Fruit fly (Drosophila melanogaster): ENCODE data around the gene Ype.

Gene Ype

dm6 chrX:13384583-13385342, 2.5 kb downstream of the Ype start, which contains the start of the genes Rbp1-like and Tim9a:
TSS of gene Rbp1-like (minus strand) at chrX:13384877.
TSS of gene Tim9a (plus strand) at chrX:13385210.
- TF ChIP-seq jim (GFP tag; optimal IDR thresholded peaks at IDR 0.05) (no peak), dmrt93B (GFP tag; optimal IDR thresholded peaks at IDR 0.05) (peak; percentile 49), lola (GFP tag; optimal IDR thresholded peaks at IDR 0.05) (no peak), psq (GFP tag; optimal IDR thresholded peaks at IDR 0.05) (peak; percentile 45), sage (GFP tag; optimal IDR thresholded peaks at IDR 0.05) (peak; percentile 57), GATAd (GFP tag; optimal IDR thresholded peaks at IDR 0.05) (no peak), Dif (GFP tag; optimal IDR thresholded peaks at IDR 0.05; ENCODE audit: partially characterized antibody) (no peak), sv (GFP tag; optimal IDR thresholded peaks at IDR 0.05) (peak; percentile 42), Vsx2 (GFP tag; optimal IDR thresholded peaks at IDR 0.05; ENCODE audit: partially characterized antibody) (no peak), N (GFP tag; optimal IDR thresholded peaks at IDR 0.05) (no peak), tai (GFP tag; optimal IDR thresholded peaks at IDR 0.05) (peak; percentile 47), woc (GFP tag; optimal IDR thresholded peaks at IDR 0.05) (peak; percentile 39), pan (optimal IDR thresholded peaks at IDR 0.05) (no peak), fru (GFP tag; optimal IDR thresholded peaks at IDR 0.05) (peak; percentile 38), HLH106 (tag; optimal IDR thresholded peaks at IDR 0.05) (peak; percentile 59), rgr (GFP tag; optimal IDR thresholded peaks at IDR 0.05) (peak; percentile 62), Jra (GFP tag; optimal IDR thresholded peaks at IDR 0.05) (peak; percentile 69), Mio (GFP tag; optimal IDR thresholded peaks at IDR 0.05) (no peak), Hr78 (GFP tag; optimal IDR thresholded peaks at IDR 0.05) (no peak), CG32264 (GFP tag; optimal IDR thresholded peaks at IDR 0.05) (no peak), br (GFP tag; optimal IDR thresholded peaks at IDR 0.05) (peak; percentile 7), OdsH (GFP tag; optimal IDR thresholded peaks at IDR 0.05) (peak; percentile 35), Hnf4 (GFP tag; optimal IDR thresholded peaks at IDR 0.05) (peak; percentile 68), h (GFP tag; optimal IDR thresholded peaks at IDR 0.05) (peak; percentile 63), Myc (optimal IDR thresholded peaks at IDR 0.05) (peak; percentile 26), dl (GFP tag; optimal IDR thresholded peaks at IDR 0.05; ENCODE audit: insufficient read depth in 1 of 2, partially characterized antibody in 2 of 2) (no peak), Sp1 (GFP tag; optimal IDR thresholded peaks at IDR 0.05) (peak; percentile 57), Hr83 (GFP tag; optimal IDR thresholded peaks at IDR 0.05; ENCODE audit: poor library complexity, severe bottlenecking) (peak; percentile 45), Rel (GFP tag; optimal IDR thresholded peaks at IDR 0.05) (no peak), Rel (tag; optimal IDR thresholded peaks at IDR 0.05) (peak; percentile 39), ey (GFP tag; optimal IDR thresholded peaks at IDR 0.05) (peak; percentile 15), foxo (GFP tag; optimal IDR thresholded peaks at IDR 0.05) (peak in 1 of 2 experiments; percentile 67), CG9705 (GFP tag; optimal IDR thresholded peaks at IDR 0.05) (peak; percentile 55), brk (GFP tag; optimal IDR thresholded peaks at IDR 0.05) (peak; percentile 60), CrebA (GFP tag; optimal IDR thresholded peaks at IDR 0.05; ENCODE audit: borderline replicate concordance) (no peak)

dm6 chrX:13384177-13384576, 3.0 kb downstream of the Ype start:
- TF ChIP-seq Dfd (GFP tag; optimal IDR thresholded peaks at IDR 0.05): peak; percentile 90
- TF ChIP-seq dl (GFP tag; optimal IDR thresholded peaks at IDR 0.05; ENCODE audit: insufficient read depth in 1 of 2, partially characterized antibody in 2 of 2): no peak
- no peak for TF ChIP-seq Hnf4 (GFP tag; optimal IDR thresholded peaks at IDR 0.05)

dm6 chrX:13383770-13384169, 3.4 kb downstream of the Ype start:
- TF ChIP-seq h (GFP tag; optimal IDR thresholded peaks at IDR 0.05) (peak; percentile 63), Abd-B (GFP tag; optimal IDR thresholded peaks at IDR 0.05) (no peak), OdsH (GFP tag; optimal IDR thresholded peaks at IDR 0.05) (peak; percentile 23), Dif (GFP tag; optimal IDR thresholded peaks at IDR 0.05; ENCODE audit: partially characterized antibody) (no peak), woc (GFP tag; optimal IDR thresholded peaks at IDR 0.05) (no peak), sage (GFP tag; optimal IDR thresholded peaks at IDR 0.05) (peak; percentile 39), ey (GFP tag; optimal IDR thresholded peaks at IDR 0.05) (peak; percentile 55), psq (GFP tag; optimal IDR thresholded peaks at IDR 0.05) (peak; percentile 53), Vsx2 (GFP tag; optimal IDR thresholded peaks at IDR 0.05; ENCODE audit: partially characterized antibody) (no peak), CG32264 (GFP tag; optimal IDR thresholded peaks at IDR 0.05) (no peak), fru (GFP tag; optimal IDR thresholded peaks at IDR 0.05) (peak; percentile 52), br (GFP tag; optimal IDR thresholded peaks at IDR 0.05) (peak; percentile 53), CG9705 (GFP tag; optimal IDR thresholded peaks at IDR 0.05) (no peak), Hr83 (GFP tag; optimal IDR thresholded peaks at IDR 0.05; ENCODE audit: poor library complexity, severe bottlenecking) (peak; percentile 86), Rel (GFP tag; optimal IDR thresholded peaks at IDR 0.05) (no peak), Rel (tag; optimal IDR thresholded peaks at IDR 0.05) (peak; percentile 44), GATAd (GFP tag; optimal IDR thresholded peaks at IDR 0.05) (peak; percentile 44), Jra (GFP tag; optimal IDR thresholded peaks at IDR 0.05) (peak; percentile 28), Myc (optimal IDR thresholded peaks at IDR 0.05) (no peak), jim (GFP tag; optimal IDR thresholded peaks at IDR 0.05) (peak; percentile 32), foxo (GFP tag; optimal IDR thresholded peaks at IDR 0.05) (peak in 1 of 2 experiments; percentile 75), dl (GFP tag; optimal IDR thresholded peaks at IDR 0.05; ENCODE audit: insufficient read depth in 1 of 2, partially characterized antibody in 2 of 2) (no peak), tai (GFP tag; optimal IDR thresholded peaks at IDR 0.05) (peak; percentile 66), Mio (GFP tag; optimal IDR thresholded peaks at IDR 0.05) (no peak), lola (GFP tag; optimal IDR thresholded peaks at IDR 0.05) (no peak), CrebA (GFP tag; optimal IDR thresholded peaks at IDR 0.05; ENCODE audit: borderline replicate concordance) (no peak), Sp1 (GFP tag; optimal IDR thresholded peaks at IDR 0.05) (peak; percentile 5), sv (GFP tag; optimal IDR thresholded peaks at IDR 0.05) (peak; percentile 63), HLH106 (tag; optimal IDR thresholded peaks at IDR 0.05) (peak; percentile 19), Hr78 (GFP tag; optimal IDR thresholded peaks at IDR 0.05) (no peak), Hnf4 (GFP tag; optimal IDR thresholded peaks at IDR 0.05) (peak; percentile 87), rgr (GFP tag; optimal IDR thresholded peaks at IDR 0.05) (peak; percentile 73)
